Worm (Caenorhabditis elegans): ENCODE measurements around the gene srh-8.

DNA sequence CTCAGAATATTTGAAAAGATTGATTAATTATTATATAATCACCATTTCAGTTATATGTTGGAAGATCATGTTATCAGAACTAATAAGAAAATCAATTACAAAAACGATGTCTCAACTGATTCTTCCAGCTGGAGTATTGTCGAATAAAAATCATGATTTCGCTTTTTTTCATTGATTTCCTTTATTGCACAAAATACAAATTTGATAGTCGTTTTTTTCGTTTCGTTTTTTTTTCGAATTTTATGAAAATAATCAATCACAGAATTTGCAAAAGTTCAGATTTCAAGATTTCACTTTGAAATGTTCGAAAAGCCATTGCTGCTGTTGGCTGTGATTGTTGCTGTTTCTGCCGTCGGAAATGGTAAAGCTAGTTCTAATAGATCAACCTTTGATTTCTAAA, 30.5 kb downstream of the srh-8 start, which contains the start of gene C49G7.13:
- no peak for TF ChIP-seq hnd-1 (tag; optimal IDR thresholded peaks at IDR 0.05)
- TF ChIP-seq hmg-4 (GFP tag; optimal IDR thresholded peaks at IDR 0.05): no peak
- no peak for TF ChIP-seq sea-1 (GFP tag; conservative IDR thresholded peaks at IDR 0.05)
- TF ChIP-seq pes-1 (GFP tag; IDR thresholded peaks at IDR 0.05): no peak
- TF ChIP-seq flt-1 (GFP tag; IDR thresholded peaks at IDR 0.05): no peak
- no peak for TF ChIP-seq ama-1 (optimal IDR thresholded peaks at IDR 0.05)

Measured in whole organism, early embryonic.